Fruit fly (Drosophila melanogaster) whole organism, prepupa: ENCODE measurements around the gene WASp.

Source experiments
- Blimp-1 ChIP-seq: fragments of 200-800 bp; sonication (Bioruptor generic); optimal IDR thresholded peaks from 3 replicates; lab custom pipeline; 2017; ENCODE audit warnings: missing biosample characterization, missing genetic modification characterization, mild to moderate bottlenecking, moderate library complexity, missing genetic modification reagents
- CG11294 ChIP-seq: fragments of 200-800 bp; sonication (Bioruptor generic); IDR thresholded peaks from 2 replicates; pipeline ENCODE4 v1.3.6; 2022; ENCODE audit warnings: missing biosample characterization, missing genetic modification characterization
- CG11762 ChIP-seq: fragments of 200-800 bp; sonication (Bioruptor generic); optimal IDR thresholded peaks from 3 replicates; lab custom pipeline; 2016; ENCODE audit warnings: missing biosample characterization, missing genetic modification characterization; ENCODE audit not compliant: insufficient read depth
- CG11902 ChIP-seq: fragments of 200-800 bp; sonication (Bioruptor generic); optimal IDR thresholded peaks from 3 replicates; lab custom pipeline; 2016; ENCODE audit warnings: missing biosample characterization, missing genetic modification characterization
- CG1621 ChIP-seq: fragments of 200-800 bp; sonication (Bioruptor generic); optimal IDR thresholded peaks from 3 replicates; lab custom pipeline; 2018; ENCODE audit warnings: missing biosample characterization, mild to moderate bottlenecking, missing genetic modification characterization
- CG16779 ChIP-seq: fragments of 200-800 bp; sonication (Bioruptor generic); optimal IDR thresholded peaks from 3 replicates; lab custom pipeline; 2017; ENCODE audit warnings: missing biosample characterization, mild to moderate bottlenecking, missing genetic modification characterization
- CG3032 ChIP-seq: fragments of 200-800 bp; optimal IDR thresholded peaks from 2 replicates; lab custom pipeline; 2019; ENCODE audit warnings: missing biosample characterization, mild to moderate bottlenecking, missing genetic modification characterization, moderate library complexity
- CG31627 ChIP-seq: fragments of 200-800 bp; sonication (Bioruptor generic); optimal IDR thresholded peaks from 3 replicates; lab custom pipeline; 2016; ENCODE audit warnings: missing biosample characterization, missing genetic modification characterization
- CG32006 ChIP-seq: fragments of 200-800 bp; sonication (Bioruptor generic); optimal IDR thresholded peaks from 3 replicates; lab custom pipeline; 2017; ENCODE audit warnings: missing biosample characterization, mild to moderate bottlenecking, missing genetic modification characterization
- CG34406 ChIP-seq: fragments of 200-800 bp; sonication (Bioruptor generic); optimal IDR thresholded peaks from 3 replicates; lab custom pipeline; 2016; ENCODE audit warnings: missing biosample characterization, missing genetic modification characterization
- CG3919 ChIP-seq: fragments of 200-800 bp; sonication (Bioruptor generic); optimal IDR thresholded peaks from 3 replicates; lab custom pipeline; 2016; ENCODE audit warnings: missing biosample characterization, missing genetic modification characterization
- CG4318 ChIP-seq: fragments of 200-800 bp; sonication (Bioruptor generic); optimal IDR thresholded peaks from 3 replicates; lab custom pipeline; 2017; ENCODE audit warnings: missing biosample characterization, mild to moderate bottlenecking, missing genetic modification characterization
- CG6163 ChIP-seq: fragments of 200-800 bp; sonication (Bioruptor generic); IDR thresholded peaks from 3 replicates; pipeline ENCODE4 v1.3.6; 2022; ENCODE audit warnings: missing biosample characterization, missing genetic modification characterization
- CG6792 ChIP-seq: fragments of 200-800 bp; sonication (Bioruptor generic); optimal IDR thresholded peaks from 3 replicates; lab custom pipeline; 2016; ENCODE audit warnings: missing biosample characterization, missing genetic modification characterization
- CG6808 ChIP-seq: fragments of 200-800 bp; sonication (Bioruptor generic); optimal IDR thresholded peaks from 3 replicates; lab custom pipeline; 2017; ENCODE audit warnings: missing biosample characterization, missing genetic modification characterization, mild to moderate bottlenecking, moderate library complexity, missing genetic modification reagents
- CG8119 ChIP-seq: fragments of 200-800 bp; sonication (Bioruptor generic); IDR thresholded peaks from 3 replicates; pipeline ENCODE4 v1.3.6; 2022; ENCODE audit warnings: missing biosample characterization, missing genetic modification characterization
- CG8319 ChIP-seq: fragments of 200-800 bp; sonication (Bioruptor generic); optimal IDR thresholded peaks from 3 replicates; lab custom pipeline; 2016; ENCODE audit warnings: missing biosample characterization, missing genetic modification characterization
- CG8632 ChIP-seq: fragments of 200-800 bp; sonication (Bioruptor generic); optimal IDR thresholded peaks from 3 replicates; lab custom pipeline; 2016; ENCODE audit warnings: missing biosample characterization, missing genetic modification characterization
- CG9139 ChIP-seq: fragments of 200-800 bp; sonication (Bioruptor generic); optimal IDR thresholded peaks from 3 replicates; lab custom pipeline; 2017; ENCODE audit warnings: missing biosample characterization, mild to moderate bottlenecking, missing genetic modification characterization
- Eip75B ChIP-seq: fragments of 200-800 bp; sonication (Bioruptor generic); optimal IDR thresholded peaks from 3 replicates; lab custom pipeline; 2016; ENCODE audit warnings: missing biosample characterization, missing genetic modification characterization
- Eip78C ChIP-seq: fragments of 200-800 bp; sonication (Bioruptor generic); peaks from one replicate; lab custom pipeline; 2016; ENCODE audit warnings: missing biosample characterization, missing genetic modification characterization
- Ets21C ChIP-seq: fragments of 200-800 bp; sonication (Bioruptor generic); optimal IDR thresholded peaks from 3 replicates; lab custom pipeline; 2016; ENCODE audit warnings: missing biosample characterization, missing genetic modification characterization
- Ets96B ChIP-seq: fragments of 200-800 bp; optimal IDR thresholded peaks from 2 replicates; lab custom pipeline; 2019; ENCODE audit warnings: missing biosample characterization, mild to moderate bottlenecking, missing genetic modification characterization, moderate library complexity
- Hr38 ChIP-seq: sonication (Bioruptor generic); optimal IDR thresholded peaks from 2 replicates; lab custom pipeline; 2016; ENCODE audit warnings: missing biosample characterization, missing genetic modification characterization
- Hr39 ChIP-seq: fragments of 200-800 bp; sonication (Bioruptor generic); optimal IDR thresholded peaks from 2 replicates; lab custom pipeline; 2016; ENCODE audit warnings: missing biosample characterization, missing genetic modification characterization
- Met ChIP-seq: fragments of 200-800 bp; sonication (Bioruptor generic); optimal IDR thresholded peaks from 3 replicates; lab custom pipeline; 2016; ENCODE audit warnings: missing biosample characterization, missing genetic modification characterization
- Smox ChIP-seq: fragments of 200-800 bp; sonication (Bioruptor generic); optimal IDR thresholded peaks from 3 replicates; lab custom pipeline; 2016; ENCODE audit warnings: missing biosample characterization, missing genetic modification characterization
- Sox102F ChIP-seq: fragments of 200-800 bp; sonication (Bioruptor generic); optimal IDR thresholded peaks from 2 replicates; lab custom pipeline; 2016; ENCODE audit warnings: missing biosample characterization, mild to moderate bottlenecking, missing genetic modification characterization
- Sox14 ChIP-seq: fragments of 200-800 bp; sonication (Bioruptor generic); optimal IDR thresholded peaks from 3 replicates; lab custom pipeline; 2016; ENCODE audit warnings: missing biosample characterization, missing genetic modification characterization
- Sox15 ChIP-seq: fragments of 200-800 bp; sonication (Bioruptor generic); optimal IDR thresholded peaks from 3 replicates; lab custom pipeline; 2016; ENCODE audit warnings: missing biosample characterization, missing genetic modification characterization
- achi ChIP-seq: fragments of 200-800 bp; sonication (Bioruptor generic); optimal IDR thresholded peaks from 3 replicates; lab custom pipeline; 2016; ENCODE audit warnings: missing biosample characterization, missing genetic modification characterization
- acj6 ChIP-seq: fragments of 200-800 bp; sonication (Bioruptor generic); optimal IDR thresholded peaks from 3 replicates; lab custom pipeline; 2016; ENCODE audit warnings: missing biosample characterization, missing genetic modification characterization
- cyc ChIP-seq: fragments of 200-800 bp; sonication (Bioruptor generic); optimal IDR thresholded peaks from 3 replicates; lab custom pipeline; 2016; ENCODE audit warnings: missing biosample characterization, missing genetic modification characterization
- dac ChIP-seq: fragments of 200-800 bp; sonication (Bioruptor generic); optimal IDR thresholded peaks from 2 replicates; lab custom pipeline; 2017; ENCODE audit warnings: missing biosample characterization, mild to moderate bottlenecking, missing genetic modification characterization
- dsx ChIP-seq: fragments of 200-800 bp; optimal IDR thresholded peaks from 3 replicates; lab custom pipeline; 2019; ENCODE audit warnings: missing biosample characterization, mild to moderate bottlenecking, missing genetic modification characterization, moderate library complexity; ENCODE audit not compliant: poor library complexity, severe bottlenecking
- eg ChIP-seq: fragments of 200-800 bp; sonication (Bioruptor generic); IDR thresholded peaks from 3 replicates; pipeline ENCODE4 v1.3.6; 2022; ENCODE audit warnings: missing biosample characterization, missing genetic modification characterization
- esn ChIP-seq: fragments of 200-800 bp; sonication (Bioruptor generic); optimal IDR thresholded peaks from 2 replicates; lab custom pipeline; 2016; ENCODE audit warnings: missing biosample characterization, mild to moderate bottlenecking, missing genetic modification characterization, moderate library complexity
- fd59A ChIP-seq: fragments of 200-800 bp; sonication (Bioruptor generic); optimal IDR thresholded peaks from 2 replicates; lab custom pipeline; 2017; ENCODE audit warnings: missing biosample characterization, mild to moderate bottlenecking, missing genetic modification characterization, missing genetic modification reagents
- fd85E ChIP-seq: fragments of 200-800 bp; sonication (Bioruptor generic); optimal IDR thresholded peaks from 3 replicates; lab custom pipeline; 2016; ENCODE audit warnings: missing biosample characterization, missing genetic modification characterization
- fkh ChIP-seq: fragments of 200-800 bp; sonication (Bioruptor generic); optimal IDR thresholded peaks from 3 replicates; lab custom pipeline; 2017; ENCODE audit warnings: missing biosample characterization, mild to moderate bottlenecking, missing genetic modification characterization, moderate library complexity
- lz ChIP-seq: fragments of 200-800 bp; sonication (Bioruptor generic); optimal IDR thresholded peaks from 3 replicates; lab custom pipeline; 2016; ENCODE audit warnings: missing biosample characterization, missing genetic modification characterization
- pdm3 ChIP-seq: fragments of 200-800 bp; sonication (Bioruptor generic); optimal IDR thresholded peaks from 3 replicates; lab custom pipeline; 2016; ENCODE audit warnings: missing biosample characterization, missing genetic modification characterization
- salr ChIP-seq, 2 experiments: fragments of 200-800 bp; sonication (Bioruptor generic); optimal IDR thresholded peaks; 3 replicates each; lab custom pipeline; 2016 to 2018; ENCODE audit warnings: missing biosample characterization in 2 of 2, missing genetic modification characterization in 2 of 2, mild to moderate bottlenecking in 1 of 2
- spab ChIP-seq: fragments of 200-800 bp; sonication (Bioruptor generic); optimal IDR thresholded peaks from 2 replicates; lab custom pipeline; 2017; ENCODE audit warnings: missing biosample characterization, mild to moderate bottlenecking, missing genetic modification characterization, missing genetic modification reagents
- ss ChIP-seq, 2 experiments: fragments of 200-800 bp; sonication (Bioruptor generic); optimal IDR thresholded peaks; 2 replicates in 1 of 2; 3 replicates in 1 of 2; lab custom pipeline; 2017 to 2018; ENCODE audit warnings: mild to moderate bottlenecking in 2 of 2, missing biosample characterization in 2 of 2, missing genetic modification characterization in 2 of 2, moderate library complexity in 1 of 2
- svp ChIP-seq: fragments of 200-800 bp; sonication (Bioruptor generic); peaks from one replicate; lab custom pipeline; 2016; ENCODE audit warnings: missing biosample characterization, missing genetic modification characterization
- vri ChIP-seq: fragments of 200-800 bp; sonication (Bioruptor generic); optimal IDR thresholded peaks from 3 replicates; lab custom pipeline; 2016; ENCODE audit warnings: missing biosample characterization, mild to moderate bottlenecking, missing genetic modification characterization

Gene WASp

dm6 chr3R:28858241-28858647, 26.4 kb upstream of the WASp start (continued):
- TF ChIP-seq Eip78C (GFP tag; lab: Kevin White, UChicago) (peak; percentile 57), Sox14 (GFP tag; lab: Kevin White, UChicago) (peak; percentile 17), vri (GFP tag; lab: Kevin White, UChicago) (peak; percentile 70), acj6 (GFP tag; lab: Kevin White, UChicago) (no peak), CG6792 (GFP tag; lab: Kevin White, UChicago) (peak; percentile 37), dac (peak; percentile 14), salr (GFP tag; optimal IDR thresholded peaks at IDR 0.05; lab: Kevin White, UChicago) (peak; percentile 37 to 46), dsx (GFP tag; lab: Kevin White, UChicago) (peak; percentile 65), CG8119 (peak; percentile 86), CG8632 (GFP tag; lab: Kevin White, UChicago) (peak; percentile 73), lz (GFP tag; lab: Kevin White, UChicago) (no peak), esn (peak; percentile 9), Ets96B (tag; lab: Kevin White, UChicago) (peak; percentile 83), CG4318 (GFP tag; lab: Kevin White, UChicago) (no peak), CG8319 (GFP tag; lab: Kevin White, UChicago) (peak; percentile 68), eg (peak; percentile 85)
- TF ChIP-seq, all 60 proteins: peak for 45

- TF ChIP-seq Blimp-1 (GFP tag; lab: Kevin White, UChicago) (no peak), salr (GFP tag; optimal IDR thresholded peaks at IDR 0.05; lab: Kevin White, UChicago) (peak; percentile 1 to 11), fd85E (GFP tag; lab: Kevin White, UChicago) (no peak), CG32006 (GFP tag; lab: Kevin White, UChicago) (peak; percentile 81), pdm3 (GFP tag; lab: Kevin White, UChicago) (peak; percentile 47), svp (GFP tag; lab: Kevin White, UChicago) (peak; percentile 61), lz (GFP tag; lab: Kevin White, UChicago) (no peak), Eip78C (GFP tag; lab: Kevin White, UChicago) (peak; percentile 87), CG1621 (tag; lab: Kevin White, UChicago) (peak; percentile 60), Hr38 (GFP tag; lab: Kevin White, UChicago) (no peak), CG34406 (GFP tag; lab: Kevin White, UChicago) (no peak), CG3919 (peak; percentile 42), CG6163 (GFP tag; lab: Robert Waterston, UW) (peak; percentile 77), cyc (GFP tag; lab: Kevin White, UChicago) (no peak), CG3032 (tag; lab: Kevin White, UChicago) (peak; percentile 60), CG6792 (GFP tag; lab: Kevin White, UChicago) (peak; percentile 29), CG16779 (tag; lab: Kevin White, UChicago) (peak; percentile 20), Ets21C (GFP tag; lab: Kevin White, UChicago) (no peak), ss (GFP tag; optimal IDR thresholded peaks at IDR 0.05; lab: Kevin White, UChicago) (peak in 1 of 2 experiments; percentile 18), Eip75B (GFP tag; lab: Kevin White, UChicago) (peak; percentile 50), Smox (no peak), acj6 (GFP tag; lab: Kevin White, UChicago) (peak; percentile 47), fkh (GFP tag; lab: Kevin White, UChicago) (no peak), Met (GFP tag; lab: Kevin White, UChicago) (peak; percentile 23), spab (GFP tag; lab: Kevin White, UChicago) (peak; percentile 35), CG8119 (peak; percentile 67; the same call in 2 of the 3 replicates), CG11294 (GFP tag; lab: Robert Waterston, UW) (0 out of 2 replicates have a peak, but pooled peaks have one; percentile 30), CG11762 (GFP tag; lab: Kevin White, UChicago) (peak; percentile 19), CG31627 (peak; percentile 30), achi (GFP tag; lab: Kevin White, UChicago) (peak; percentile 26), CG11902 (GFP tag; lab: Kevin White, UChicago) (no peak), CG8632 (GFP tag; lab: Kevin White, UChicago) (peak; percentile 3), Sox15 (GFP tag; lab: Kevin White, UChicago) (no peak), Sox102F (GFP tag; lab: Kevin White, UChicago) (no peak), Ets96B (tag; lab: Kevin White, UChicago) (peak; percentile 47), CG6808 (GFP tag; lab: Kevin White, UChicago) (peak; percentile 31), Hr39 (GFP tag; lab: Kevin White, UChicago) (peak; percentile 29), fd59A (GFP tag; lab: Kevin White, UChicago) (peak; percentile 48), CG9139 (no peak), dac (peak; percentile 63)
These were observed 25.6 kb upstream of the WASp start for dm6 chr3R:28857287-28858024.
